Fruit fly (Drosophila melanogaster) whole organism, embryonic: ENCODE results near the gene CG13085.

Source experiments
- CG10267 ChIP-seq: fragments of 200-800 bp; sonication (Bioruptor generic); optimal IDR thresholded peaks from 2 replicates; lab custom pipeline; 2018; ENCODE audit warnings: missing biosample characterization, mild to moderate bottlenecking, missing genetic modification characterization, moderate library complexity
- CG11456 ChIP-seq: fragments of 200-800 bp; sonication (Bioruptor generic); IDR thresholded peaks from 3 replicates; pipeline ENCODE4 v1.3.6; 2022; ENCODE audit warnings: missing biosample characterization, missing genetic modification characterization
- CG12219 ChIP-seq: fragments of 200-800 bp; sonication (Bioruptor generic); optimal IDR thresholded peaks from 3 replicates; lab custom pipeline; 2018; ENCODE audit warnings: missing biosample characterization, mild to moderate bottlenecking, missing genetic modification characterization
- CG12299 ChIP-seq: fragments of 200-800 bp; sonication (Bioruptor generic); optimal IDR thresholded peaks from 2 replicates; lab custom pipeline; 2018; ENCODE audit warnings: missing biosample characterization, mild to moderate bottlenecking, missing genetic modification characterization
- CG12769 ChIP-seq: fragments of 200-800 bp; sonication (Bioruptor generic); optimal IDR thresholded peaks from 2 replicates; lab custom pipeline; 2019; ENCODE audit warnings: missing biosample characterization, mild to moderate bottlenecking, missing genetic modification characterization, moderate library complexity
- CG13894 ChIP-seq: fragments of 200-800 bp; sonication (Bioruptor generic); optimal IDR thresholded peaks from 3 replicates; lab custom pipeline; 2018; ENCODE audit warnings: missing biosample characterization, mild to moderate bottlenecking, missing genetic modification characterization, moderate library complexity
- CG2889 ChIP-seq: fragments of 200-800 bp; sonication (Bioruptor generic); IDR thresholded peaks from 3 replicates; pipeline ENCODE4 v1.3.6; 2022; ENCODE audit warnings: missing biosample characterization, missing genetic modification characterization
- CG30020 ChIP-seq: fragments of 200-800 bp; optimal IDR thresholded peaks from 2 replicates; lab custom pipeline; 2019; ENCODE audit warnings: missing biosample characterization, mild to moderate bottlenecking, missing genetic modification characterization, moderate library complexity
- CG31365 ChIP-seq: fragments of 200-800 bp; sonication (Bioruptor generic); optimal IDR thresholded peaks from 2 replicates; lab custom pipeline; 2018; ENCODE audit warnings: missing biosample characterization, mild to moderate bottlenecking, missing genetic modification characterization
- CG34376 ChIP-seq: fragments of 200-800 bp; sonication (Bioruptor generic); optimal IDR thresholded peaks from 2 replicates; lab custom pipeline; 2018; ENCODE audit warnings: missing biosample characterization, mild to moderate bottlenecking, missing genetic modification characterization
- CG6689 ChIP-seq: fragments of 200-800 bp; sonication (Bioruptor generic); IDR thresholded peaks from 2 replicates; pipeline ENCODE4 v1.3.6; 2022; ENCODE audit warnings: missing biosample characterization, missing genetic modification characterization
- CG7556 ChIP-seq: fragments of 200-800 bp; sonication (Bioruptor generic); optimal IDR thresholded peaks from 2 replicates; lab custom pipeline; 2017; ENCODE audit warnings: missing biosample characterization, mild to moderate bottlenecking, missing genetic modification characterization
- CG7786 ChIP-seq: fragments of 200-800 bp; sonication (Bioruptor generic); optimal IDR thresholded peaks from 2 replicates; lab custom pipeline; 2016; ENCODE audit warnings: missing biosample characterization, missing genetic modification characterization
- CG9437 ChIP-seq: fragments of 200-800 bp; sonication (Bioruptor generic); optimal IDR thresholded peaks from 2 replicates; lab custom pipeline; 2018; ENCODE audit warnings: missing biosample characterization, mild to moderate bottlenecking, missing genetic modification characterization
- CG9932 ChIP-seq: fragments of 200-800 bp; sonication (Bioruptor generic); IDR thresholded peaks from 2 replicates; pipeline ENCODE4 v1.3.6; 2022; ENCODE audit warnings: missing biosample characterization, missing genetic modification characterization
- CoRest ChIP-seq: fragments of 200-800 bp; sonication (Bioruptor generic); optimal IDR thresholded peaks from 3 replicates; lab custom pipeline; 2018; ENCODE audit warnings: missing biosample characterization, mild to moderate bottlenecking, missing genetic modification characterization, moderate library complexity
- Deaf1 ChIP-seq: fragments of 200-800 bp; optimal IDR thresholded peaks from 3 replicates; lab custom pipeline; 2019; ENCODE audit warnings: missing biosample characterization, mild to moderate bottlenecking, missing genetic modification characterization, moderate library complexity
- Doc2 ChIP-seq: fragments of 200-800 bp; sonication (Bioruptor generic); IDR thresholded peaks from 2 replicates; pipeline ENCODE4 v1.3.6; 2022; ENCODE audit warnings: missing biosample characterization, missing genetic modification characterization
- Ets65A ChIP-seq: fragments of 200-800 bp; sonication (Bioruptor generic); peaks from one replicate; lab custom pipeline; 2016; ENCODE audit warnings: missing biosample characterization, missing genetic modification characterization
- Gug ChIP-seq: fragments of 200-800 bp; sonication (Bioruptor generic); IDR thresholded peaks from 4 replicates; pipeline ENCODE4 v1.3.6; 2022; ENCODE audit warnings: missing biosample characterization, missing genetic modification characterization
- Hand ChIP-seq: fragments of 200-800 bp; sonication (Bioruptor generic); optimal IDR thresholded peaks from 2 replicates; lab custom pipeline; 2017; ENCODE audit warnings: mild to moderate bottlenecking, missing biosample characterization, missing genetic modification reagents, missing genetic modification characterization
- Hr51 ChIP-seq, 2 experiments: fragments of 200-800 bp; sonication (Bioruptor generic); optimal IDR thresholded peaks; 2 replicates in 1 of 2; 3 replicates in 1 of 2; lab custom pipeline; 2016 to 2018; ENCODE audit warnings: missing biosample characterization in 2 of 2, missing genetic modification characterization in 2 of 2, mild to moderate bottlenecking in 1 of 2, moderate library complexity in 1 of 2
- Hr78 ChIP-seq, 2 experiments: fragments of 200-800 bp in 1 of 2; fragments of >200 bp in 1 of 2; sonication (Bioruptor generic) in 1 of 2; optimal IDR thresholded peaks; 2 replicates each; lab custom pipeline; 2017 to 2019; ENCODE audit warnings: missing biosample characterization in 2 of 2, missing genetic modification characterization in 2 of 2, mild to moderate bottlenecking in 1 of 2, moderate library complexity in 1 of 2
- Med ChIP-seq: fragments of 200-800 bp; sonication (Bioruptor generic); peaks from one replicate; lab custom pipeline; 2016; ENCODE audit warnings: missing biosample characterization, missing genetic modification characterization, mild to moderate bottlenecking, inconsistent platforms, moderate library complexity
- Pdp1 ChIP-seq, 2 experiments: fragments of 200-800 bp; sonication (Bioruptor generic); optimal IDR thresholded peaks; 3 replicates each; lab custom pipeline; 2016; ENCODE audit warnings: missing biosample characterization in 2 of 2, missing genetic modification characterization in 2 of 2, mild to moderate bottlenecking in 1 of 2, moderate library complexity in 1 of 2
- Xrp1 ChIP-seq: fragments of 200-800 bp; sonication (Bioruptor generic); IDR thresholded peaks from 2 replicates; pipeline ENCODE4 v1.3.6; 2022; ENCODE audit warnings: missing biosample characterization, missing genetic modification characterization
- abd-A ChIP-seq: fragments of 200-800 bp; sonication (Bioruptor generic); optimal IDR thresholded peaks from 3 replicates; lab custom pipeline; 2019; ENCODE audit warnings: missing biosample characterization, mild to moderate bottlenecking, missing genetic modification characterization, moderate library complexity
- ato ChIP-seq: fragments of 200-800 bp; sonication (Bioruptor generic); IDR thresholded peaks from 2 replicates; pipeline ENCODE4 v1.3.6; 2022; ENCODE audit warnings: missing biosample characterization, missing genetic modification characterization; ENCODE audit not compliant: partially characterized antibody
- btn ChIP-seq: fragments of 200-800 bp; sonication (Bioruptor generic); optimal IDR thresholded peaks from 2 replicates; lab custom pipeline; 2016; ENCODE audit warnings: missing biosample characterization, missing genetic modification characterization
- crp ChIP-seq, 2 experiments: fragments of 200-800 bp; sonication (Bioruptor generic); optimal IDR thresholded peaks; 2 replicates in 1 of 2; 3 replicates in 1 of 2; lab custom pipeline; 2017; ENCODE audit warnings: missing biosample characterization in 2 of 2, missing genetic modification characterization in 2 of 2, mild to moderate bottlenecking in 1 of 2, moderate library complexity in 1 of 2
- dan ChIP-seq: fragments of 200-800 bp; sonication (Bioruptor generic); IDR thresholded peaks from 2 replicates; pipeline ENCODE4 v1.3.6; 2022; ENCODE audit warnings: missing biosample characterization, missing genetic modification characterization
- ems ChIP-seq: fragments of 200-800 bp; sonication (Bioruptor generic); optimal IDR thresholded peaks from 3 replicates; lab custom pipeline; 2016; ENCODE audit warnings: missing biosample characterization, missing genetic modification characterization
- en ChIP-seq: fragments of 200-800 bp; sonication (Bioruptor generic); optimal IDR thresholded peaks from 2 replicates; lab custom pipeline; 2016; ENCODE audit warnings: missing biosample characterization, missing genetic modification characterization
- exex ChIP-seq: fragments of 200-800 bp; sonication (Bioruptor generic); optimal IDR thresholded peaks from 4 replicates; lab custom pipeline; 2018; ENCODE audit warnings: missing biosample characterization, mild to moderate bottlenecking, missing genetic modification characterization, moderate library complexity
- fd64A ChIP-seq: fragments of 200-800 bp; sonication (Bioruptor generic); optimal IDR thresholded peaks from 3 replicates; lab custom pipeline; 2018; ENCODE audit warnings: missing biosample characterization, mild to moderate bottlenecking, missing genetic modification characterization
- gcm ChIP-seq: fragments of 200-800 bp; sonication (Bioruptor generic); optimal IDR thresholded peaks from 2 replicates; lab custom pipeline; 2019; ENCODE audit warnings: missing biosample characterization, mild to moderate bottlenecking, missing genetic modification characterization, moderate library complexity
- gsb-n ChIP-seq: fragments of 200-800 bp; sonication (Bioruptor generic); optimal IDR thresholded peaks from 3 replicates; lab custom pipeline; 2018; ENCODE audit warnings: missing biosample characterization, mild to moderate bottlenecking, missing genetic modification characterization
- h ChIP-seq: fragments of >200 bp; optimal IDR thresholded peaks from 2 replicates; lab custom pipeline; 2017
- jumu ChIP-seq: fragments of 200-800 bp; sonication (Bioruptor generic); optimal IDR thresholded peaks from 3 replicates; lab custom pipeline; 2016; ENCODE audit warnings: missing biosample characterization, missing genetic modification characterization
- mam ChIP-seq: fragments of 200-800 bp; sonication (Bioruptor generic); optimal IDR thresholded peaks from 3 replicates; lab custom pipeline; 2016; ENCODE audit warnings: missing biosample characterization, missing genetic modification characterization
- onecut ChIP-seq: fragments of 200-800 bp; sonication (Bioruptor generic); IDR thresholded peaks from 2 replicates; pipeline ENCODE4 v1.3.6; 2022; ENCODE audit warnings: missing biosample characterization, missing genetic modification characterization
- org-1 ChIP-seq: fragments of 200-800 bp; sonication (Bioruptor generic); optimal IDR thresholded peaks from 2 replicates; lab custom pipeline; 2017; ENCODE audit warnings: missing biosample characterization, missing genetic modification characterization
- pb ChIP-seq: fragments of 200-800 bp; sonication (Bioruptor generic); optimal IDR thresholded peaks from 3 replicates; lab custom pipeline; 2016; ENCODE audit warnings: missing biosample characterization, missing genetic modification characterization
- sd ChIP-seq: fragments of 200-800 bp; sonication (Bioruptor generic); optimal IDR thresholded peaks from 3 replicates; lab custom pipeline; 2018; ENCODE audit warnings: missing biosample characterization, mild to moderate bottlenecking, missing genetic modification characterization, moderate library complexity
- sens ChIP-seq: fragments of 200-800 bp; sonication (Bioruptor generic); peaks from one replicate; lab custom pipeline; 2016; ENCODE audit warnings: missing biosample characterization, missing genetic modification characterization
- stc ChIP-seq: fragments of 200-800 bp; sonication (Bioruptor generic); IDR thresholded peaks from 2 replicates; pipeline ENCODE4 v1.3.6; 2022; ENCODE audit warnings: missing biosample characterization, missing genetic modification characterization
- sug ChIP-seq: fragments of 200-800 bp; optimal IDR thresholded peaks from 2 replicates; lab custom pipeline; 2019; ENCODE audit warnings: missing biosample characterization, mild to moderate bottlenecking, missing genetic modification characterization, moderate library complexity
- vvl ChIP-seq: fragments of 200-800 bp; sonication (Bioruptor generic); IDR thresholded peaks from 2 replicates; pipeline ENCODE4 v1.3.6; 2022; ENCODE audit warnings: missing biosample characterization, missing genetic modification characterization

Gene CG13085

DNA sequence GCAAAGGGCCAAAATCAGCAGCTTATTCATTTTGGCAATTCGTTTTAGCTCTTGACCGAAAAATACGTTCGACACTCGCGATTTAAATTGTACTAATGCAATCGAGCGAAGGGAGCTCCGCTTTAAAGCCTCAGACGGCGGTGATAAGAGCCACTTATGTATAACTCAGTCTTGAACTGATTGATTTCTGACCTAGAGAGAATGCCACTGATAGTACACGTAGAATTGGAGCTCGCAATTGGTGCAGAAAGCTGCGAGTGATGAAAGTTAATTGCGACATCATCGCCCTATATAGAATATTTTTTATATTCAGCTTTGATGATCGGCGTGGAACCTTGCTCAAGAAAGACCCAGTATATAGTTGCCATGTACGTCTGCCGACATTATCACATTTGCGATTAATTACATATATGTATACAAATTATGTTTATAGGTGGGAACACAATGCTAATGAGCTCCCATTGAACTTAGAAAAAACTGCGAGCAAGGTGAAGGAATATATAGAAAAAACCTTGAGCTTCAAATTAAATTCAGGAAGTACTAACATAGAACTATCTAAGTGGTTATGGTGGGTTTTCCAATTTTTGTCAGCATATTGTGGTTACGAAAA lies 37.6 kb upstream of the CG13085 start, which contains the start of gene fon (continued):
- TF ChIP-seq CG6689 (GFP tag; lab: Robert Waterston, UW) (no peak), gsb-n (no peak), Hr78 (GFP tag; optimal IDR thresholded peaks at IDR 0.05; lab: Kevin White, UChicago) (no peak), Med (GFP tag; lab: Kevin White, UChicago) (peak; percentile 25), jumu (GFP tag; lab: Kevin White, UChicago) (no peak), sug (peak; percentile 4)

DNA sequence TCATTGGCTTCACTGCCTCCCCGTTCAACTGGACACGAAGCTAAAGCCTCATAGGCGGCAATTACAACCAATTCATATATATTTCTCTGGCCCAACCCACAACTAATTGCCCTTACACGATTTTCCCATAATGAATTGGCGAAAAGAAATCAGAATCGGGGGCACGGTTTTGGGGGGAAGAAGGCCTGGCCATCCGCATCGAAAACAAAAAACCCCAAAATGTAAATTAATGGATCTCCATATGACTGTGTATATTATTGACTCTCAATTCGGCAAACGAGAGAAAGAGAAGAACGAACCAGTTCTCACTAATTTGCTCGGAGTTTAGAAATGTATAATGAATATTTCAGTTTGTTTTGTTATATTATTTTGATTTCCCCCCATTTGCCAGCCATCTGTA lies 34.9 kb upstream of the CG13085 start:
- TF ChIP-seq stc (GFP tag; lab: Robert Waterston, UW): no peak
- no peak for TF ChIP-seq CG30020
- TF ChIP-seq sd: peak; percentile 27
- peak; percentile 54 for TF ChIP-seq sens
- peak; percentile 48; the same call in 1 of the 2 replicates for TF ChIP-seq vvl
- TF ChIP-seq CG12769 (tag; lab: Kevin White, UChicago): peak; percentile 35
- TF ChIP-seq Med (GFP tag; lab: Kevin White, UChicago): peak; percentile 48
- peak; percentile 20 for TF ChIP-seq abd-A (tag; lab: Kevin White, UChicago)
- TF ChIP-seq CG13894 (tag; lab: Kevin White, UChicago): peak; percentile 76

dm6 chr2L:19389749-19390148 lies 34.1 kb upstream of the CG13085 start, which contains the start of gene CG17549:
Gene CG17549 (minus strand): TSS chr2L:19390075.
- TF ChIP-seq CG10267 (tag; lab: Kevin White, UChicago): no peak
- TF ChIP-seq CG2889 (GFP tag; lab: Robert Waterston, UW): no peak
- no peak for TF ChIP-seq Xrp1
- no peak for TF ChIP-seq Hr51 (GFP tag; optimal IDR thresholded peaks at IDR 0.05; lab: Kevin White, UChicago)
- no peak for TF ChIP-seq btn (GFP tag; lab: Kevin White, UChicago)
- TF ChIP-seq Gug (GFP tag; lab: Robert Waterston, UW): no peak
- TF ChIP-seq Doc2 (GFP tag; lab: Robert Waterston, UW): no peak
- no peak for TF ChIP-seq CG9437 (GFP tag; lab: Kevin White, UChicago)
- TF ChIP-seq CG12299 (tag; lab: Kevin White, UChicago): no peak
- peak; percentile 72 for TF ChIP-seq Deaf1 (tag; lab: Kevin White, UChicago)
- TF ChIP-seq CG31365: no peak
- no peak for TF ChIP-seq CoRest (tag; lab: Kevin White, UChicago)
- no peak for TF ChIP-seq ato (GFP tag; lab: Robert Waterston, UW)
- TF ChIP-seq CG9932 (GFP tag; lab: Robert Waterston, UW): 0 out of 2 replicates have a peak, but pooled peaks have one; percentile 23
- TF ChIP-seq Hand (GFP tag; lab: Kevin White, UChicago): no peak
- no peak for TF ChIP-seq Ets65A (GFP tag; lab: Kevin White, UChicago)
- no peak for TF ChIP-seq CG12219 (GFP tag; lab: Kevin White, UChicago)
- no peak for TF ChIP-seq gcm (GFP tag; lab: Kevin White, UChicago)
- no peak for TF ChIP-seq fd64A (GFP tag; lab: Kevin White, UChicago)
- TF ChIP-seq exex (tag; lab: Kevin White, UChicago): no peak
- peak; percentile 80 for TF ChIP-seq CG34376 (GFP tag; lab: Kevin White, UChicago)
- no peak for TF ChIP-seq ems (GFP tag; lab: Kevin White, UChicago)
- TF ChIP-seq org-1: no peak
- TF ChIP-seq CG7556 (GFP tag; lab: Kevin White, UChicago): no peak
- no peak for TF ChIP-seq crp (GFP tag; optimal IDR thresholded peaks at IDR 0.05; lab: Kevin White, UChicago)
- TF ChIP-seq h (lab: Kevin White, UChicago): no peak
- no peak for TF ChIP-seq CG11456 (GFP tag; lab: Robert Waterston, UW)
- TF ChIP-seq dan (GFP tag; lab: Robert Waterston, UW): no peak
- TF ChIP-seq Pdp1 (GFP tag; optimal IDR thresholded peaks at IDR 0.05; lab: Kevin White, UChicago): no peak
- peak; percentile 74 for TF ChIP-seq CG12769 (tag; lab: Kevin White, UChicago)
- TF ChIP-seq pb (GFP tag; lab: Kevin White, UChicago): no peak
- TF ChIP-seq CG7786 (GFP tag; lab: Kevin White, UChicago): no peak
- TF ChIP-seq en (GFP tag; lab: Kevin White, UChicago): no peak
- no peak for TF ChIP-seq onecut (GFP tag; lab: Robert Waterston, UW)
- no peak for TF ChIP-seq mam (GFP tag; lab: Kevin White, UChicago)
